Fruit fly (Drosophila melanogaster): ENCODE measurements around the gene Phlpp.

The Phlpp gene

DNA sequence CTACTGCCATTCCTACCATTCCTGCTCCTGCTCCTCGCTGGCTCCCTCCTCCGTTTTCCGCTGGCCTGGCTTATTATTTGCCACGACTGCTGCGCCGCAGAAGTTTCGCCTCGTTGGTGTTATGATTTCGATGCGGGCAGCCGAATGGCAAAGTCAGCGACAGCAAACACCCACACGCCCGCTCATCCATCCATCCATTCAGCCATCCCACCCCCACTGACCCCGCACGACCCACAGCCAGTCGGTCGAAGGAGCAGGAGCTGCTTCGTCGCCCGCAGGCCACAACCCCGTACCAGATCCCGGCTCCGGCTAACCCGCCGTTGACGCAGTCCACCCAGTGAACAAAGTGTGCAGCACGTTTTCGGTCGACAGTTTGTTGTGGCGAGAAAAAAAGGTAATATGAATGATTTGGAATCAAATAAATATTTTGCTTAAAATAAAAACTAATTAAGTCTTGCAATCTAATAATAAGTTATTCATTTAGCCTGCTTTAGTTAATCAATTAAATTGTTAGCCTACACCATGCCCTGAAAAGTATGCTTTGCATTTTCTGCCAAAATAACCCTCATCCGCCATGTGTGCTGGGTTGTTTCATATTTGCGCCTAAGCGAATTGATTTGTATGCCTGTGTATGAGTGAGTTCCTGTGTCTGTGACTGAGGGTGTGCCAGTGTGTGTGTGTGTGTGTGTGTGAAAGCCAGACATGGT lies 32.3 kb upstream of the Phlpp start (continued):
- TF ChIP-seq CG13424 (tag; optimal IDR thresholded peaks at IDR 0.05) (peak; percentile 70), CG2199 (GFP tag; IDR thresholded peaks at IDR 0.05) (no peak), cad (GFP tag; optimal IDR thresholded peaks at IDR 0.05) (no peak), CG7556 (GFP tag; optimal IDR thresholded peaks at IDR 0.05) (peak; percentile 88), crol (GFP tag; IDR thresholded peaks at IDR 0.05) (peak; percentile 79), Chrac-16 (GFP tag; optimal IDR thresholded peaks at IDR 0.05) (peak; percentile 23), CG1792 (GFP tag; optimal IDR thresholded peaks at IDR 0.05) (no peak), vvl (GFP tag; IDR thresholded peaks at IDR 0.05) (no peak), NFAT (GFP tag; IDR thresholded peaks at IDR 0.05) (no peak), kay (GFP tag; optimal IDR thresholded peaks at IDR 0.05) (no peak), hkb (optimal IDR thresholded peaks at IDR 0.05) (no peak), hkb (GFP tag; IDR thresholded peaks at IDR 0.05) (peak; percentile 49; the same call in 1 of the 2 replicates), Hmx (GFP tag; optimal IDR thresholded peaks at IDR 0.05) (no peak), pnt (GFP tag; optimal IDR thresholded peaks at IDR 0.05) (no peak), Hmr (GFP tag; optimal IDR thresholded peaks at IDR 0.05) (peak; percentile 85), CG18262 (tag; optimal IDR thresholded peaks at IDR 0.05) (peak; percentile 51), Asciz (GFP tag; optimal IDR thresholded peaks at IDR 0.05) (peak; percentile 25), CG3065 (GFP tag; optimal IDR thresholded peaks at IDR 0.05) (no peak), CG15479 (GFP tag; optimal IDR thresholded peaks at IDR 0.05) (no peak), luna (GFP tag; optimal IDR thresholded peaks at IDR 0.05) (no peak), Atf6 (GFP tag; IDR thresholded peaks at IDR 0.05) (no peak), CG9215 (GFP tag; IDR thresholded peaks at IDR 0.05) (peak; percentile 46), CG12104 (GFP tag; optimal IDR thresholded peaks at IDR 0.05) (no peak), CG1603 (tag; optimal IDR thresholded peaks at IDR 0.05) (peak; percentile 35), CG4404 (GFP tag; IDR thresholded peaks at IDR 0.05) (peak; percentile 32; the same call in 1 of the 2 replicates), BEAF-32 (GFP tag; optimal IDR thresholded peaks at IDR 0.05) (no peak), crp (GFP tag; optimal IDR thresholded peaks at IDR 0.05) (no peak), MTF-1 (GFP tag; optimal IDR thresholded peaks at IDR 0.05; ENCODE audit: borderline replicate concordance) (no peak), CG10979 (tag; optimal IDR thresholded peaks at IDR 0.05) (peak; percentile 47), CG7271 (tag; optimal IDR thresholded peaks at IDR 0.05) (no peak), Camta (GFP tag; optimal IDR thresholded peaks at IDR 0.05) (no peak), Ravus (GFP tag; IDR thresholded peaks at IDR 0.05) (no peak), Dip2 (GFP tag; IDR thresholded peaks at IDR 0.05) (no peak), CG1602 (GFP tag; optimal IDR thresholded peaks at IDR 0.05) (no peak), sr (GFP tag; IDR thresholded peaks at IDR 0.05) (no peak), wdn (GFP tag; IDR thresholded peaks at IDR 0.05) (no peak), Lim3 (GFP tag; IDR thresholded peaks at IDR 0.05) (no peak), salm (tag; optimal IDR thresholded peaks at IDR 0.05) (peak; percentile 11), CG13296 (GFP tag; optimal IDR thresholded peaks at IDR 0.05) (peak; percentile 77), CG7839 (tag; optimal IDR thresholded peaks at IDR 0.05) (peak; percentile 72), CG17568 (GFP tag; optimal IDR thresholded peaks at IDR 0.05) (no peak), pzg (GFP tag; optimal IDR thresholded peaks at IDR 0.05) (no peak), hbn (GFP tag; IDR thresholded peaks at IDR 0.05; ENCODE audit: partially characterized antibody) (no peak), CG9876 (GFP tag; optimal IDR thresholded peaks at IDR 0.05) (no peak), inv (GFP tag; IDR thresholded peaks at IDR 0.05; ENCODE audit: partially characterized antibody) (no peak), gcm (GFP tag; optimal IDR thresholded peaks at IDR 0.05) (peak; percentile 38), ATbp (GFP tag; optimal IDR thresholded peaks at IDR 0.05) (peak; percentile 48), ara (GFP tag; IDR thresholded peaks at IDR 0.05) (no peak), Elba2 (GFP tag; optimal IDR thresholded peaks at IDR 0.05) (no peak), Drgx (GFP tag; IDR thresholded peaks at IDR 0.05) (peak; percentile 26; the same call in 1 of the 2 replicates)

All from whole organism, embryonic.